7 worm cellular contexts compared by ENCODE assay signal in genomic region chrX:10768289-10769153, ce11.
TF ChIP-seq lines count a peak whose summit lies in the region.

No protein-coding gene starts in this region.

TF ChIP-seq in whole organism, L1 larva, 84 proteins besides CTCF, POLR2A, EP300 and RAD21 (continues in another document):
- TF ChIP-seq jun-1 (tag; optimal IDR thresholded peaks at IDR 0.05; lab: Kevin White, UChicago) (peak; percentile 5), efl-1 (optimal IDR thresholded peaks at IDR 0.05; lab: Kevin White, UChicago) (no peak), efl-1 (GFP tag; optimal IDR thresholded peaks at IDR 0.05 in 1 of 2; lab: Kevin White, UChicago) (peak in 1 of 2 experiments; percentile 19), ceh-8 (GFP tag; optimal IDR thresholded peaks at IDR 0.05; lab: Kevin White, UChicago) (peak; percentile 6), C04F5.9 (tag; optimal IDR thresholded peaks at IDR 0.05; lab: Kevin White, UChicago) (no peak), snpc-4 (tag; optimal IDR thresholded peaks at IDR 0.05; lab: Kevin White, UChicago) (peak; percentile 3), lin-35 (GFP tag; optimal IDR thresholded peaks at IDR 0.05; lab: Kevin White, UChicago) (peak in 1 of 2 experiments; percentile 2), mdl-1 (tag; optimal IDR thresholded peaks at IDR 0.05; lab: Kevin White, UChicago) (no peak), nhr-84 (tag; optimal IDR thresholded peaks at IDR 0.05; lab: Kevin White, UChicago) (no peak), efl-3 (GFP tag; optimal IDR thresholded peaks at IDR 0.05; lab: Kevin White, UChicago) (no peak), elt-3 (tag; optimal IDR thresholded peaks at IDR 0.05; lab: Kevin White, UChicago) (peak in 1 of 6 experiments; percentile 40), pqm-1 (tag; optimal IDR thresholded peaks at IDR 0.05; lab: Kevin White, UChicago) (no peak), nhr-19 (GFP tag; conservative IDR thresholded peaks at IDR 0.05; lab: Robert Waterston, UW) (no peak; the same call in 1 of the 2 replicates)

TF ChIP-seq in whole organism, L2 larva, 48 proteins besides CTCF, POLR2A, EP300 and RAD21 (continues in another document):
- TF ChIP-seq ceh-16 (tag; optimal IDR thresholded peaks at IDR 0.05; lab: Kevin White, UChicago) = no peak
- TF ChIP-seq aly-2 (tag; optimal IDR thresholded peaks at IDR 0.05; lab: Kevin White, UChicago) = no peak
- TF ChIP-seq nhr-6 (tag; optimal IDR thresholded peaks at IDR 0.05; lab: Kevin White, UChicago) = no peak
- no peak for TF ChIP-seq lin-13 (GFP tag; optimal IDR thresholded peaks at IDR 0.05; lab: Kevin White, UChicago)
- no peak for TF ChIP-seq nhr-77 (tag; optimal IDR thresholded peaks at IDR 0.05; lab: Kevin White, UChicago)
- no peak for TF ChIP-seq peb-1 (tag; optimal IDR thresholded peaks at IDR 0.05; lab: Kevin White, UChicago)
- TF ChIP-seq nhr-23 (tag; optimal IDR thresholded peaks at IDR 0.05; lab: Kevin White, UChicago) = no peak
- TF ChIP-seq C34F6.9 (tag; optimal IDR thresholded peaks at IDR 0.05; lab: Kevin White, UChicago) = peak; percentile 13
- TF ChIP-seq crh-2 (tag; optimal IDR thresholded peaks at IDR 0.05; lab: Kevin White, UChicago) = peak; percentile 22
- peak; percentile 83 for TF ChIP-seq snpc-4 (tag; optimal IDR thresholded peaks at IDR 0.05; lab: Kevin White, UChicago)
- no peak for TF ChIP-seq blmp-1 (tag; optimal IDR thresholded peaks at IDR 0.05; lab: Kevin White, UChicago; ENCODE audit: insufficient read depth)
- TF ChIP-seq sma-9 (GFP tag; optimal IDR thresholded peaks at IDR 0.05; lab: Kevin White, UChicago) = peak; percentile 78
- TF ChIP-seq sma-9 (tag; optimal IDR thresholded peaks at IDR 0.05; lab: Kevin White, UChicago) = no peak
- TF ChIP-seq ztf-4 (tag; optimal IDR thresholded peaks at IDR 0.05; lab: Kevin White, UChicago) = no peak

TF ChIP-seq in whole organism, L3 larva, 47 proteins besides CTCF, POLR2A, EP300 and RAD21:
- TF ChIP-seq nhr-76 (tag; optimal IDR thresholded peaks at IDR 0.05; lab: Kevin White, UChicago) = no peak
- TF ChIP-seq fos-1 (tag; optimal IDR thresholded peaks at IDR 0.05; lab: Kevin White, UChicago) = no peak
- TF ChIP-seq nfya-1 (tag; optimal IDR thresholded peaks at IDR 0.05; lab: Kevin White, UChicago; ENCODE audit: insufficient read depth) = peak; percentile 43
- peak; percentile 84 for TF ChIP-seq elt-1 (tag; optimal IDR thresholded peaks at IDR 0.05; lab: Kevin White, UChicago)
- no peak for TF ChIP-seq elt-2 (tag; optimal IDR thresholded peaks at IDR 0.05; lab: Kevin White, UChicago)
- no peak for TF ChIP-seq nhr-23 (tag; optimal IDR thresholded peaks at IDR 0.05; lab: Kevin White, UChicago)
- no peak for TF ChIP-seq lin-39 (tag; optimal IDR thresholded peaks at IDR 0.05; lab: Kevin White, UChicago)
- no peak for TF ChIP-seq unc-62 (GFP tag; optimal IDR thresholded peaks at IDR 0.05; lab: Kevin White, UChicago)
- peak; percentile 63 for TF ChIP-seq snpc-4 (tag; optimal IDR thresholded peaks at IDR 0.05; lab: Kevin White, UChicago)
- TF ChIP-seq nhr-11 (tag; optimal IDR thresholded peaks at IDR 0.05; lab: Kevin White, UChicago) = peak; percentile 29

TF ChIP-seq in whole organism, L4 larva, 104 proteins besides CTCF, POLR2A, EP300 and RAD21 (continues in another document):
- TF ChIP-seq lin-15B (tag; optimal IDR thresholded peaks at IDR 0.05; lab: Kevin White, UChicago) (no peak), mep-1 (tag; optimal IDR thresholded peaks at IDR 0.05; lab: Kevin White, UChicago) (peak; percentile 51), fkh-10 (GFP tag; optimal IDR thresholded peaks at IDR 0.05; lab: Kevin White, UChicago) (no peak), jun-1 (tag; optimal IDR thresholded peaks at IDR 0.05; lab: Kevin White, UChicago) (no peak), dve-1 (tag; optimal IDR thresholded peaks at IDR 0.05; lab: Kevin White, UChicago; ENCODE audit: insufficient read depth) (peak; percentile 7), lsy-2 (tag; optimal IDR thresholded peaks at IDR 0.05; lab: Kevin White, UChicago) (peak in 1 of 2 experiments; percentile 22), set-16 (GFP tag; IDR thresholded peaks at IDR 0.05; lab: Robert Waterston, UW) (peak; percentile 66), egl-43 (GFP tag; IDR thresholded peaks at IDR 0.05; lab: Robert Waterston, UW) (0 out of 2 replicates have a peak, but pooled peaks have one; percentile 4), ceh-28 (tag; optimal IDR thresholded peaks at IDR 0.05; lab: Kevin White, UChicago) (no peak), dpl-1 (GFP tag; optimal IDR thresholded peaks at IDR 0.05; lab: Kevin White, UChicago) (no peak), nhr-48 (tag; optimal IDR thresholded peaks at IDR 0.05; lab: Kevin White, UChicago) (peak; percentile 78), mes-2 (tag; optimal IDR thresholded peaks at IDR 0.05; lab: Kevin White, UChicago; ENCODE audit: poor library complexity, severe bottlenecking) (peak; percentile 33), arid-1 (GFP tag; conservative IDR thresholded peaks at IDR 0.05; lab: Robert Waterston, UW) (0 out of 2 replicates have a peak, but pooled peaks have one; percentile 12), F10B5.3 (tag; optimal IDR thresholded peaks at IDR 0.05; lab: Kevin White, UChicago) (no peak)

TF ChIP-seq in whole organism, early embryonic, 17 proteins besides CTCF, POLR2A, EP300 and RAD21:
- no peak for TF ChIP-seq B0310.2 (tag; optimal IDR thresholded peaks at IDR 0.05; lab: Kevin White, UChicago)
- TF ChIP-seq sea-1 (GFP tag; conservative IDR thresholded peaks at IDR 0.05; lab: Robert Waterston, UW) = 0 out of 2 replicates have a peak, but pooled peaks have one; percentile 37
- no peak for TF ChIP-seq ama-1 (optimal IDR thresholded peaks at IDR 0.05; lab: Kevin White, UChicago)
- TF ChIP-seq hmbx-1 (tag; optimal IDR thresholded peaks at IDR 0.05; lab: Kevin White, UChicago) = no peak
- no peak for TF ChIP-seq hnd-1 (tag; optimal IDR thresholded peaks at IDR 0.05; lab: Kevin White, UChicago)
- peak; percentile 11 for TF ChIP-seq F13C5.2 (tag; optimal IDR thresholded peaks at IDR 0.05; lab: Kevin White, UChicago)
- TF ChIP-seq tbx-37 (GFP tag; conservative IDR thresholded peaks at IDR 0.05; lab: Robert Waterston, UW) = no peak; the same call in 1 of the 2 replicates

TF ChIP-seq in whole organism, mixed stage, embryonic, 35 proteins besides CTCF, POLR2A, EP300 and RAD21:
- TF ChIP-seq ceh-83 (GFP tag; optimal IDR thresholded peaks at IDR 0.05; lab: Kevin White, UChicago) (peak; percentile 5), lin-32 (GFP tag; optimal IDR thresholded peaks at IDR 0.05; lab: Kevin White, UChicago) (no peak), nhr-12 (tag; optimal IDR thresholded peaks at IDR 0.05; lab: Kevin White, UChicago) (no peak), hlh-1 (tag; optimal IDR thresholded peaks at IDR 0.05; lab: Kevin White, UChicago) (peak; percentile 69), zip-8 (tag; optimal IDR thresholded peaks at IDR 0.05; lab: Kevin White, UChicago) (no peak), elt-1 (tag; optimal IDR thresholded peaks at IDR 0.05; lab: Kevin White, UChicago; ENCODE audit: borderline replicate concordance, insufficient read depth) (peak; percentile 20), unc-39 (tag; optimal IDR thresholded peaks at IDR 0.05; lab: Kevin White, UChicago) (no peak), cnd-1 (tag; optimal IDR thresholded peaks at IDR 0.05; lab: Kevin White, UChicago) (no peak), nhr-237 (tag; optimal IDR thresholded peaks at IDR 0.05; lab: Kevin White, UChicago) (no peak)

TF ChIP-seq in whole organism, young adult, 124 proteins besides CTCF, POLR2A, EP300 and RAD21 (continues in another document):
- TF ChIP-seq let-607 (tag; optimal IDR thresholded peaks at IDR 0.05; lab: Kevin White, UChicago) = no peak
- no peak for TF ChIP-seq lir-1 (GFP tag; conservative IDR thresholded peaks at IDR 0.05; lab: Robert Waterston, UW)
- no peak for TF ChIP-seq somi-1 (GFP tag; optimal IDR thresholded peaks at IDR 0.05; lab: Kevin White, UChicago)
- TF ChIP-seq repo-1 (tag; optimal IDR thresholded peaks at IDR 0.05; lab: Kevin White, UChicago) = no peak
- TF ChIP-seq ama-1 (optimal IDR thresholded peaks at IDR 0.05; lab: Kevin White, UChicago) = no peak
- peak in 1 of 2 experiments; percentile 18 for TF ChIP-seq ama-1 (GFP tag; optimal IDR thresholded peaks at IDR 0.05; lab: Kevin White, UChicago)
- no peak for TF ChIP-seq F22D6.2 (tag; optimal IDR thresholded peaks at IDR 0.05; lab: Kevin White, UChicago)
- no peak for TF ChIP-seq nhr-80 (tag; optimal IDR thresholded peaks at IDR 0.05; lab: Kevin White, UChicago)
- no peak for TF ChIP-seq efl-1 (GFP tag; optimal IDR thresholded peaks at IDR 0.05; lab: Kevin White, UChicago)
- no peak for TF ChIP-seq B0019.2 (GFP tag; conservative IDR thresholded peaks at IDR 0.05; lab: Robert Waterston, UW)
- 0 out of 2 replicates have a peak, but pooled peaks have one; percentile 14 for TF ChIP-seq lin-26 (GFP tag; IDR thresholded peaks at IDR 0.05; lab: Robert Waterston, UW)
- no peak for TF ChIP-seq rec-8 (tag; optimal IDR thresholded peaks at IDR 0.05; lab: Kevin White, UChicago)
- TF ChIP-seq rpc-1 (optimal IDR thresholded peaks at IDR 0.05; lab: Kevin White, UChicago) = no peak
- TF ChIP-seq rpc-1 (tag; optimal IDR thresholded peaks at IDR 0.05; lab: Kevin White, UChicago) = no peak
- TF ChIP-seq nhr-179 (tag; optimal IDR thresholded peaks at IDR 0.05; lab: Kevin White, UChicago) = no peak
- no peak for TF ChIP-seq gei-17 (GFP tag; optimal IDR thresholded peaks at IDR 0.05; lab: Kevin White, UChicago)
- TF ChIP-seq dpff-1 (tag; optimal IDR thresholded peaks at IDR 0.05; lab: Kevin White, UChicago) = no peak
- TF ChIP-seq snpc-4 (GFP tag; optimal IDR thresholded peaks at IDR 0.05; lab: Kevin White, UChicago) = peak; percentile 47
- peak; percentile 49 to 75 (median 70) for TF ChIP-seq snpc-4 (tag; optimal IDR thresholded peaks at IDR 0.05; lab: Kevin White, UChicago)
- no peak for TF ChIP-seq sea-2 (GFP tag; IDR thresholded peaks at IDR 0.05; lab: Robert Waterston, UW)
- no peak for TF ChIP-seq nfyb-1 (GFP tag; IDR thresholded peaks at IDR 0.05; lab: Robert Waterston, UW)
- TF ChIP-seq zfh-2 (GFP tag; conservative IDR thresholded peaks at IDR 0.05; lab: Robert Waterston, UW) = peak; percentile 53
- TF ChIP-seq zim-3 (tag; optimal IDR thresholded peaks at IDR 0.05; lab: Kevin White, UChicago) = no peak
- TF ChIP-seq T26A5.8 (tag; optimal IDR thresholded peaks at IDR 0.05; lab: Kevin White, UChicago) = no peak
- no peak for TF ChIP-seq die-1 (tag; optimal IDR thresholded peaks at IDR 0.05; lab: Kevin White, UChicago)
- TF ChIP-seq mcd-1 (GFP tag; IDR thresholded peaks at IDR 0.05; lab: Robert Waterston, UW) = 0 out of 2 replicates have a peak, but pooled peaks have one; percentile 11
- no peak for TF ChIP-seq F33H1.4 (GFP tag; IDR thresholded peaks at IDR 0.05; lab: Robert Waterston, UW)
- TF ChIP-seq lin-40 (tag; optimal IDR thresholded peaks at IDR 0.05; lab: Kevin White, UChicago) = peak; percentile 4
- TF ChIP-seq nfya-1 (tag; optimal IDR thresholded peaks at IDR 0.05; lab: Kevin White, UChicago; ENCODE audit: borderline replicate concordance, insufficient read depth) = no peak
- TF ChIP-seq pbrm-1 (GFP tag; IDR thresholded peaks at IDR 0.05; lab: Robert Waterston, UW) = 0 out of 2 replicates have a peak, but pooled peaks have one; percentile 10
- no peak for TF ChIP-seq F39B2.1 (GFP tag; IDR thresholded peaks at IDR 0.05; lab: Robert Waterston, UW)
